Fruit fly (Drosophila melanogaster): Measurements from ENCODE around the gene tgo.

Gene tgo

DNA sequence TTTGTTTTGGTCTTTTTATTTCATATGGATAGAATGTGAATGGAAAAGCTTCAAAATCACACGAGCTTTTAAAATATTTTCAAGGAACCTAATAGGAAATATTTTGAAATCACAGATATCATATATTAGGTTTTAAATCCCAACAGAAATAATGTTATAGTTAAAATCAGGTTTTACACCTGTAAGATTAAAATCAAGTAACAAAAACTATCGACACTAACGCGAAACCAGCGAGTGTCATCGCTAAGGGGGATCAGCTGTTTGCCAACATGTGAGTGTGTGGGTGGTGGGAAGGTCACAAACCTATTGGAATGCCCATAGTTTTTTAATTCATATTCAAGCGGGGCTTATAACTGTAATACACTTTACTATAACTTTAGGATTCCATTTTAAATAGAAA is 18.8 kb upstream of the tgo start, which contains the start of gene hyx (continued):
- TF ChIP-seq HLH54F (GFP tag; optimal IDR thresholded peaks at IDR 0.05) (peak; percentile 13), Med (GFP tag) (peak; percentile 92), CG11247 (GFP tag; IDR thresholded peaks at IDR 0.05) (no peak), CG11696 (GFP tag; IDR thresholded peaks at IDR 0.05) (no peak), CG13624 (GFP tag; optimal IDR thresholded peaks at IDR 0.05) (peak; percentile 49), lola (GFP tag; optimal IDR thresholded peaks at IDR 0.05) (peak in 1 of 3 experiments; percentile 19), Chrac-16 (GFP tag; optimal IDR thresholded peaks at IDR 0.05) (peak; percentile 39), Dfd (GFP tag; optimal IDR thresholded peaks at IDR 0.05) (no peak), aop (GFP tag; IDR thresholded peaks at IDR 0.05) (no peak), CG3065 (GFP tag; optimal IDR thresholded peaks at IDR 0.05) (no peak), Bgb (GFP tag; IDR thresholded peaks at IDR 0.05; ENCODE audit: partially characterized antibody) (peak; percentile 83), CG9727 (GFP tag; optimal IDR thresholded peaks at IDR 0.05) (peak; percentile 9), CG10267 (tag; optimal IDR thresholded peaks at IDR 0.05) (peak; percentile 53), CG1832 (GFP tag; optimal IDR thresholded peaks at IDR 0.05) (no peak), CG9817 (tag; optimal IDR thresholded peaks at IDR 0.05) (peak; percentile 9), CG4854 (GFP tag; optimal IDR thresholded peaks at IDR 0.05) (no peak), CG7963 (GFP tag; IDR thresholded peaks at IDR 0.05; ENCODE audit: partially characterized antibody) (peak; percentile 38; the same call in 1 of the 3 replicates), wek (GFP tag; optimal IDR thresholded peaks at IDR 0.05) (peak; percentile 52), ci (GFP tag; IDR thresholded peaks at IDR 0.05) (peak; percentile 36; the same call in 1 of the 3 replicates), ERR (GFP tag; optimal IDR thresholded peaks at IDR 0.05) (peak; percentile 46), CG30403 (GFP tag; optimal IDR thresholded peaks at IDR 0.05) (peak; percentile 66), Usf (GFP tag; optimal IDR thresholded peaks at IDR 0.05) (no peak), Dll (GFP tag; IDR thresholded peaks at IDR 0.05; ENCODE audit: partially characterized antibody) (peak; percentile 93), E2f2 (GFP tag; IDR thresholded peaks at IDR 0.05) (no peak), lab (GFP tag; optimal IDR thresholded peaks at IDR 0.05) (peak; percentile 56), Hmr (GFP tag; optimal IDR thresholded peaks at IDR 0.05) (peak; percentile 54), Hsf (GFP tag; optimal IDR thresholded peaks at IDR 0.05) (peak; percentile 36), vnd (GFP tag; IDR thresholded peaks at IDR 0.05; ENCODE audit: partially characterized antibody) (peak; percentile 66), CG16863 (GFP tag; optimal IDR thresholded peaks at IDR 0.05) (peak; percentile 9), CG10209 (GFP tag; optimal IDR thresholded peaks at IDR 0.05) (no peak), Drgx (GFP tag; IDR thresholded peaks at IDR 0.05) (no peak), odd (GFP tag; optimal IDR thresholded peaks at IDR 0.05) (peak; percentile 20), ap (GFP tag; IDR thresholded peaks at IDR 0.05) (no peak), tna (GFP tag; IDR thresholded peaks at IDR 0.05; ENCODE audit: partially characterized antibody) (peak; percentile 56; the same call in 1 of the 2 replicates), Mes4 (GFP tag; optimal IDR thresholded peaks at IDR 0.05) (no peak), CG6683 (GFP tag; optimal IDR thresholded peaks at IDR 0.05) (peak; percentile 3), sr (GFP tag; IDR thresholded peaks at IDR 0.05) (peak; percentile 79; the same call in 2 of the 3 replicates), CG4424 (GFP tag; optimal IDR thresholded peaks at IDR 0.05) (no peak), CG13296 (GFP tag; optimal IDR thresholded peaks at IDR 0.05) (peak; percentile 56), hbn (GFP tag; IDR thresholded peaks at IDR 0.05; ENCODE audit: partially characterized antibody) (peak; percentile 84), kah (GFP tag; optimal IDR thresholded peaks at IDR 0.05) (no peak), chm (GFP tag; IDR thresholded peaks at IDR 0.05) (0 out of 2 replicates have a peak, but pooled peaks have one; percentile 18), CG13894 (tag; optimal IDR thresholded peaks at IDR 0.05) (peak; percentile 59), oc (tag; optimal IDR thresholded peaks at IDR 0.05) (peak; percentile 44), CG2129 (GFP tag; IDR thresholded peaks at IDR 0.05; ENCODE audit: partially characterized antibody) (peak; percentile 82), usp (GFP tag; optimal IDR thresholded peaks at IDR 0.05) (no peak), lov (optimal IDR thresholded peaks at IDR 0.05) (no peak), lov (GFP tag; IDR thresholded peaks at IDR 0.05) (no peak), ewg (GFP tag; optimal IDR thresholded peaks at IDR 0.05) (no peak), pho (GFP tag; optimal IDR thresholded peaks at IDR 0.05) (peak; percentile 30)

All from whole organism, embryonic.